Worm (Caenorhabditis elegans) whole organism, late embryonic: ENCODE measurements around the gene F32D8.5.

Experiments
- C08G9.2 ChIP-seq: sonication (generic microtip); optimal IDR thresholded peaks from 2 replicates; lab custom pipeline; 2016; ENCODE audit warnings: mild to moderate bottlenecking, missing genetic modification characterization, moderate library complexity, missing compliant biosample characterization
- F13H6.1 ChIP-seq: sonication (generic microtip); optimal IDR thresholded peaks from 2 replicates; lab custom pipeline; 2016; ENCODE audit warnings: missing genetic modification characterization, missing compliant biosample characterization
- K02D7.2 ChIP-seq: sonication (generic microtip); optimal IDR thresholded peaks from 2 replicates; lab custom pipeline; 2017; ENCODE audit warnings: mild to moderate bottlenecking, missing genetic modification characterization, missing compliant biosample characterization
- T23F11.4 ChIP-seq: fragments of 200-800 bp; sonication (Bioruptor generic); optimal IDR thresholded peaks from 2 replicates; lab custom pipeline; 2018; ENCODE audit warnings: mild to moderate bottlenecking, missing genetic modification characterization, missing compliant biosample characterization
- Y22D7AL.16 ChIP-seq: sonication (generic microtip); optimal IDR thresholded peaks from 2 replicates; lab custom pipeline; 2016; ENCODE audit warnings: missing genetic modification characterization, missing compliant biosample characterization
- ahr-1 ChIP-seq: sonication (generic microtip); optimal IDR thresholded peaks from 2 replicates; lab custom pipeline; 2016; ENCODE audit warnings: missing genetic modification characterization, missing compliant biosample characterization
- ama-1 ChIP-seq: fragments of 150-350 bp; optimal IDR thresholded peaks from 2 replicates; lab custom pipeline; 2014
- ceh-14 ChIP-seq: sonication (generic microtip); optimal IDR thresholded peaks from 2 replicates; lab custom pipeline; 2016; ENCODE audit warnings: missing genotype, missing genetic modification characterization, missing compliant biosample characterization
- ceh-18 ChIP-seq: sonication (generic microtip); optimal IDR thresholded peaks from 2 replicates; lab custom pipeline; 2016; ENCODE audit warnings: missing genetic modification characterization, missing compliant biosample characterization
- ceh-19 ChIP-seq: fragments of 200-800 bp; sonication (Bioruptor generic); optimal IDR thresholded peaks from 2 replicates; lab custom pipeline; 2018; ENCODE audit warnings: mild to moderate bottlenecking, missing genetic modification characterization, missing compliant biosample characterization
- ceh-2 ChIP-seq: sonication (generic microtip); optimal IDR thresholded peaks from 2 replicates; lab custom pipeline; 2016; ENCODE audit warnings: missing genotype, missing genetic modification characterization, missing compliant biosample characterization
- ceh-22 ChIP-seq: sonication (generic microtip); optimal IDR thresholded peaks from 2 replicates; lab custom pipeline; 2017; ENCODE audit warnings: missing biosample characterization, missing genetic modification characterization
- ceh-30 ChIP-seq: fragments of 150-350 bp; optimal IDR thresholded peaks from 2 replicates; lab custom pipeline; 2014; ENCODE audit warnings: missing biosample characterization, missing genetic modification characterization
- ceh-31 ChIP-seq: sonication (generic microtip); optimal IDR thresholded peaks from 2 replicates; lab custom pipeline; 2016; ENCODE audit warnings: missing genetic modification characterization, missing compliant biosample characterization
- ceh-34 ChIP-seq: sonication (generic microtip); optimal IDR thresholded peaks from 2 replicates; lab custom pipeline; 2016; ENCODE audit warnings: mild to moderate bottlenecking, missing genetic modification characterization, missing compliant biosample characterization
- ceh-45 ChIP-seq: fragments of 200-800 bp; sonication (Bioruptor generic); IDR thresholded peaks from 2 replicates; pipeline ENCODE4 v1.3.6; 2022; ENCODE audit warnings: missing genetic modification reagents, missing genetic modification characterization, missing compliant biosample characterization
- ceh-6 ChIP-seq: fragments of 200-800 bp; sonication (Bioruptor generic); optimal IDR thresholded peaks from 2 replicates; lab custom pipeline; 2018; ENCODE audit warnings: mild to moderate bottlenecking, missing genetic modification characterization, missing compliant biosample characterization
- che-1 ChIP-seq: sonication (generic microtip); optimal IDR thresholded peaks from 2 replicates; lab custom pipeline; 2016; ENCODE audit warnings: mild to moderate bottlenecking, missing genetic modification characterization, missing compliant biosample characterization
- elt-2 ChIP-seq: sonication (generic microtip); optimal IDR thresholded peaks from 2 replicates; lab custom pipeline; 2016; ENCODE audit warnings: missing genetic modification reagents, missing genetic modification characterization, missing compliant biosample characterization
- elt-4 ChIP-seq: sonication (generic microtip); optimal IDR thresholded peaks from 2 replicates; lab custom pipeline; 2016; ENCODE audit warnings: missing genetic modification characterization, missing compliant biosample characterization
- eyg-1 ChIP-seq: sonication (generic microtip); optimal IDR thresholded peaks from 2 replicates; lab custom pipeline; 2016; ENCODE audit warnings: missing genotype, missing genetic modification characterization, missing compliant biosample characterization
- fax-1 ChIP-seq: sonication (generic microtip); optimal IDR thresholded peaks from 2 replicates; lab custom pipeline; 2016; ENCODE audit warnings: missing genotype, missing genetic modification characterization, missing compliant biosample characterization
- fkh-10 ChIP-seq: fragments of 150-350 bp; optimal IDR thresholded peaks from 2 replicates; lab custom pipeline; 2014; ENCODE audit warnings: missing biosample characterization, missing genetic modification reagents, missing genetic modification characterization
- fkh-6 ChIP-seq: sonication (generic microtip); optimal IDR thresholded peaks from 2 replicates; lab custom pipeline; 2016; ENCODE audit warnings: missing genetic modification characterization, missing compliant biosample characterization
- gmeb-2 ChIP-seq: sonication (generic microtip); optimal IDR thresholded peaks from 2 replicates; lab custom pipeline; 2016; ENCODE audit warnings: missing genetic modification characterization, inconsistent platforms, missing compliant biosample characterization
- hlh-13 ChIP-seq: fragments of 200-800 bp; sonication (Bioruptor generic); optimal IDR thresholded peaks from 2 replicates; lab custom pipeline; 2018; ENCODE audit warnings: mild to moderate bottlenecking, missing genetic modification characterization, missing compliant biosample characterization
- hlh-15 ChIP-seq: sonication (generic microtip); optimal IDR thresholded peaks from 2 replicates; lab custom pipeline; 2016; ENCODE audit warnings: missing genetic modification characterization, missing compliant biosample characterization
- hlh-30 ChIP-seq: sonication (generic microtip); optimal IDR thresholded peaks from 2 replicates; lab custom pipeline; 2017; ENCODE audit warnings: antibody characterized with exemption, missing genetic modification characterization, missing compliant biosample characterization; ENCODE audit not compliant: insufficient read depth
- hlh-8 ChIP-seq: sonication (generic microtip); optimal IDR thresholded peaks from 2 replicates; lab custom pipeline; 2016; ENCODE audit warnings: missing genotype, missing genetic modification characterization, missing compliant biosample characterization
- lin-11 ChIP-seq: fragments of 200-800 bp; sonication (Bioruptor generic); optimal IDR thresholded peaks from 2 replicates; lab custom pipeline; 2018; ENCODE audit warnings: mild to moderate bottlenecking, missing genetic modification characterization, missing compliant biosample characterization
- madf-2 ChIP-seq: sonication (generic microtip); optimal IDR thresholded peaks from 2 replicates; lab custom pipeline; 2017; ENCODE audit warnings: missing genetic modification characterization, missing compliant biosample characterization
- nfya-1 ChIP-seq: sonication (generic microtip); optimal IDR thresholded peaks from 2 replicates; lab custom pipeline; 2017; ENCODE audit warnings: missing genetic modification characterization, mild to moderate bottlenecking, missing compliant biosample characterization, antibody characterized with exemption, moderate library complexity
- nhr-11 ChIP-seq: fragments of 150-350 bp; optimal IDR thresholded peaks from 2 replicates; lab custom pipeline; 2014; ENCODE audit warnings: missing biosample characterization, missing genetic modification characterization
- nhr-232 ChIP-seq: sonication (generic microtip); optimal IDR thresholded peaks from 2 replicates; lab custom pipeline; 2016; ENCODE audit warnings: missing genetic modification characterization, missing compliant biosample characterization
- npax-4 ChIP-seq: sonication (generic microtip); optimal IDR thresholded peaks from 2 replicates; lab custom pipeline; 2016; ENCODE audit warnings: missing genetic modification characterization, missing compliant biosample characterization
- odd-2 ChIP-seq: sonication (generic microtip); optimal IDR thresholded peaks from 2 replicates; lab custom pipeline; 2017; ENCODE audit warnings: antibody characterized with exemption, mild to moderate bottlenecking, missing genetic modification characterization, missing compliant biosample characterization
- pat-9 ChIP-seq: fragments of 200-800 bp; sonication (Bioruptor generic); optimal IDR thresholded peaks from 2 replicates; lab custom pipeline; 2018; ENCODE audit warnings: mild to moderate bottlenecking, missing genetic modification characterization, moderate library complexity, missing compliant biosample characterization
- pax-1 ChIP-seq: fragments of 150-350 bp; optimal IDR thresholded peaks from 2 replicates; lab custom pipeline; 2014; ENCODE audit warnings: missing biosample characterization, missing genetic modification characterization
- pha-2 ChIP-seq: sonication (generic microtip); optimal IDR thresholded peaks from 2 replicates; lab custom pipeline; 2017; ENCODE audit warnings: mild to moderate bottlenecking, missing genetic modification characterization, missing compliant biosample characterization
- pqm-1 ChIP-seq: sonication (generic microtip); optimal IDR thresholded peaks from 2 replicates; lab custom pipeline; 2016; ENCODE audit warnings: missing genetic modification characterization, missing compliant biosample characterization
- pros-1 ChIP-seq: fragments of 150-350 bp; optimal IDR thresholded peaks from 2 replicates; lab custom pipeline; 2014; ENCODE audit warnings: missing biosample characterization, missing genetic modification reagents, missing genetic modification characterization
- ref-2 ChIP-seq: sonication (generic microtip); optimal IDR thresholded peaks from 2 replicates; lab custom pipeline; 2016; ENCODE audit warnings: missing genetic modification characterization, missing compliant biosample characterization
- sdc-2 ChIP-seq: sonication (generic microtip); optimal IDR thresholded peaks from 2 replicates; lab custom pipeline; 2016; ENCODE audit warnings: missing genotype, missing genetic modification characterization, missing compliant biosample characterization
- sox-4 ChIP-seq: sonication (generic microtip); optimal IDR thresholded peaks from 2 replicates; lab custom pipeline; 2017; ENCODE audit warnings: mild to moderate bottlenecking, missing genetic modification characterization, inconsistent platforms, missing compliant biosample characterization
- syd-9 ChIP-seq: sonication (generic microtip); optimal IDR thresholded peaks from 2 replicates; lab custom pipeline; 2016; ENCODE audit warnings: mild to moderate bottlenecking, missing genetic modification characterization, moderate library complexity, missing compliant biosample characterization
- tbx-2 ChIP-seq: sonication (generic microtip); optimal IDR thresholded peaks from 2 replicates; lab custom pipeline; 2016; ENCODE audit warnings: missing genetic modification characterization, missing compliant biosample characterization
- tbx-7 ChIP-seq: sonication (generic microtip); optimal IDR thresholded peaks from 2 replicates; lab custom pipeline; 2016; ENCODE audit warnings: missing genotype, missing genetic modification characterization, missing compliant biosample characterization
- unc-3 ChIP-seq, 2 experiments: fragments of 200-800 bp in 1 of 2; sonication (Bioruptor generic) in 1 of 2; sonication (generic microtip) in 1 of 2; conservative IDR thresholded peaks in 1 of 2; optimal IDR thresholded peaks in 1 of 2; 2 replicates each; pipeline versions ENCODE4 v1.3.6 to Lab custom; 2016 to 2022; ENCODE audit warnings: missing compliant biosample characterization in 2 of 2, missing genetic modification characterization in 2 of 2, missing genetic modification reagents in 1 of 2
- unc-55 ChIP-seq: sonication (generic microtip); optimal IDR thresholded peaks from 2 replicates; lab custom pipeline; 2017; ENCODE audit warnings: missing biosample characterization, missing genetic modification reagents, missing genetic modification characterization
- unc-86 ChIP-seq: sonication (generic microtip); optimal IDR thresholded peaks from 2 replicates; lab custom pipeline; 2016; ENCODE audit warnings: missing genetic modification characterization, missing compliant biosample characterization
- zip-5 ChIP-seq: sonication (generic microtip); optimal IDR thresholded peaks from 2 replicates; lab custom pipeline; 2016; ENCODE audit warnings: missing genetic modification characterization, missing compliant biosample characterization
- ztf-16 ChIP-seq: sonication (generic microtip); optimal IDR thresholded peaks from 2 replicates; lab custom pipeline; 2017; ENCODE audit warnings: missing genetic modification characterization, missing compliant biosample characterization

F32D8.5 gene

ce11 chrV:10897106-10897171, 2.3 kb downstream of the F32D8.5 start, which contains the start of gene sec-61.G:
Gene sec-61.G, minus strand, starts transcription at chrV:10897143.
- no peak for TF ChIP-seq che-1
- TF ChIP-seq madf-2 (tag; lab: Kevin White, UChicago) = no peak
- TF ChIP-seq nhr-232 (tag; lab: Kevin White, UChicago) = no peak
- TF ChIP-seq ceh-30 (tag; lab: Kevin White, UChicago) = no peak
- TF ChIP-seq ztf-16 (tag; lab: Kevin White, UChicago) = no peak
- TF ChIP-seq hlh-30 (tag; lab: Kevin White, UChicago) = no peak
- TF ChIP-seq ceh-34 (tag; lab: Kevin White, UChicago) = no peak
- no peak for TF ChIP-seq ceh-45 (GFP tag; lab: Robert Waterston, UW)
- TF ChIP-seq, all 69 proteins: peak for 0

DNA sequence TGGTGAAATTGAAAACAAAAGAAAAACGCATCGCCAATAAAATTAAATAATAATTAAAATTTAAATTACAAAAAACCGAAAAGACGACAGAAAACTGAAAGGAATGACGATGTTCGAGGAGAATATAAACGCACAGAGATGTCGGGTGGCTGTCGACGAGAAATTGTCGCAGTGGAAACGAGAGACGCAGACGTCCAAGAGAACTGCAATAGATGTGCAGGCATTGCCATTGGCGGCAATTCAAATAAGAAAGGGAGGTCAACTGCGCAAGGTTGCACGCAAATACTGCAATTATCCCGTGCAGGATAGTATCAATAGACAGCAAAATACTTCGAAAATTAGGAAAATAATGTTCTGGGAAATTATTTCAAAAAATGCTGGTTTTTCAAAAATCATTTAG, 2.6 kb downstream of the F32D8.5 start:
- TF ChIP-seq ztf-16 (tag; lab: Kevin White, UChicago) (peak; percentile 68), lin-11 (tag; lab: Kevin White, UChicago) (peak; percentile 36), gmeb-2 (tag; lab: Kevin White, UChicago) (peak; percentile 75), syd-9 (tag; lab: Kevin White, UChicago) (peak; percentile 47), K02D7.2 (peak; percentile 21), tbx-7 (tag; lab: Kevin White, UChicago) (peak; percentile 26), ceh-31 (tag; lab: Kevin White, UChicago) (peak; percentile 90), unc-86 (tag; lab: Kevin White, UChicago) (peak; percentile 74), ceh-2 (peak; percentile 66), ceh-6 (GFP tag; lab: Kevin White, UChicago) (peak; percentile 4), hlh-13 (GFP tag; lab: Kevin White, UChicago) (no peak), pax-1 (tag; lab: Kevin White, UChicago) (peak; percentile 97), fkh-10 (GFP tag; lab: Kevin White, UChicago) (peak; percentile 17), unc-55 (GFP tag; lab: Kevin White, UChicago) (peak; percentile 93), fkh-6 (tag; lab: Kevin White, UChicago) (peak; percentile 40), hlh-8 (tag; lab: Kevin White, UChicago) (peak; percentile 53), ceh-14 (peak; percentile 77), pros-1 (tag; lab: Kevin White, UChicago) (peak; percentile 62), npax-4 (tag; lab: Kevin White, UChicago) (no peak), pqm-1 (tag; lab: Kevin White, UChicago) (peak; percentile 51), ceh-18 (tag; lab: Kevin White, UChicago) (peak; percentile 88), Y22D7AL.16 (tag; lab: Kevin White, UChicago) (peak; percentile 60), pha-2 (tag; lab: Kevin White, UChicago) (peak; percentile 54), sox-4 (peak; percentile 52), sdc-2 (tag; lab: Kevin White, UChicago) (peak; percentile 52), elt-4 (tag; lab: Kevin White, UChicago) (no peak), fax-1 (peak; percentile 49), che-1 (peak; percentile 66), ref-2 (peak; percentile 85), ahr-1 (tag; lab: Kevin White, UChicago) (peak; percentile 65), ama-1 (lab: Kevin White, UChicago) (no peak), elt-2 (tag; lab: Kevin White, UChicago) (peak; percentile 82), nhr-11 (peak; percentile 7), hlh-15 (tag; lab: Kevin White, UChicago) (no peak), ceh-19 (GFP tag; lab: Kevin White, UChicago) (peak; percentile 65), ceh-22 (no peak), zip-5 (peak; percentile 50), C08G9.2 (tag; lab: Kevin White, UChicago) (peak; percentile 73), eyg-1 (tag; lab: Kevin White, UChicago) (peak; percentile 67), odd-2 (no peak), tbx-2 (tag; lab: Kevin White, UChicago) (peak; percentile 92), nhr-232 (tag; lab: Kevin White, UChicago) (no peak), pat-9 (tag; lab: Kevin White, UChicago) (peak; percentile 57), unc-3 (GFP tag; conservative IDR thresholded peaks at IDR 0.05; lab: Robert Waterston, UW) (0 out of 2 replicates have a peak, but pooled peaks have one; percentile 36), unc-3 (tag; optimal IDR thresholded peaks at IDR 0.05; lab: Kevin White, UChicago) (no peak), ceh-45 (GFP tag; lab: Robert Waterston, UW) (peak; percentile 47; the same call in 1 of the 2 replicates), T23F11.4 (GFP tag; lab: Kevin White, UChicago) (peak; percentile 21), madf-2 (tag; lab: Kevin White, UChicago) (peak; percentile 79), F13H6.1 (tag; lab: Kevin White, UChicago) (peak; percentile 66), nfya-1 (tag; lab: Kevin White, UChicago) (peak; percentile 95)
